Worm (Caenorhabditis elegans) whole organism, L2 larva: ENCODE data around the gene mfsd-13.2.

Experiments used
- C34F6.9 ChIP-seq: fragments of 150-350 bp; optimal IDR thresholded peaks from 2 replicates; lab custom pipeline; 2014; ENCODE audit warnings: missing biosample characterization, missing genetic modification characterization
- F13H6.1 ChIP-seq: sonication (generic microtip); optimal IDR thresholded peaks from 2 replicates; lab custom pipeline; 2016; ENCODE audit warnings: missing genetic modification characterization, missing compliant biosample characterization
- R02D3.7 ChIP-seq: fragments of 150-350 bp; optimal IDR thresholded peaks from 2 replicates; lab custom pipeline; 2014; ENCODE audit warnings: missing biosample characterization, missing genetic modification characterization
- aly-2 ChIP-seq: fragments of 150-350 bp; optimal IDR thresholded peaks from 2 replicates; lab custom pipeline; 2014; ENCODE audit warnings: missing biosample characterization, missing genetic modification characterization
- ama-1 ChIP-seq: fragments of 150-350 bp; optimal IDR thresholded peaks from 2 replicates; lab custom pipeline; 2018; ENCODE audit warnings: inconsistent platforms
- blmp-1 ChIP-seq: sonication (generic microtip); optimal IDR thresholded peaks from 2 replicates; lab custom pipeline; 2017; ENCODE audit warnings: missing genetic modification characterization, mild to moderate bottlenecking, missing compliant biosample characterization, antibody characterized with exemption, moderate library complexity; ENCODE audit not compliant: insufficient read depth
- ceh-16 ChIP-seq: fragments of 150-350 bp; optimal IDR thresholded peaks from 2 replicates; lab custom pipeline; 2014; ENCODE audit warnings: missing biosample characterization, missing genetic modification characterization
- ceh-82 ChIP-seq: fragments of 150-350 bp; optimal IDR thresholded peaks from 2 replicates; lab custom pipeline; 2014; ENCODE audit warnings: missing biosample characterization, missing genetic modification characterization
- crh-2 ChIP-seq: sonication (generic microtip); optimal IDR thresholded peaks from 2 replicates; lab custom pipeline; 2017; ENCODE audit warnings: missing biosample characterization, missing genetic modification characterization
- dmd-4 ChIP-seq: sonication (generic microtip); optimal IDR thresholded peaks from 2 replicates; lab custom pipeline; 2017; ENCODE audit warnings: missing biosample characterization, missing genetic modification characterization
- elt-1 ChIP-seq: fragments of 150-350 bp; optimal IDR thresholded peaks from 2 replicates; lab custom pipeline; 2014; ENCODE audit warnings: missing biosample characterization, missing genetic modification characterization
- elt-3 ChIP-seq: sonication (generic microtip); optimal IDR thresholded peaks from 2 replicates; lab custom pipeline; 2017; ENCODE audit warnings: missing biosample characterization, missing genetic modification characterization
- fos-1 ChIP-seq: fragments of 150-350 bp; optimal IDR thresholded peaks from 2 replicates; lab custom pipeline; 2014; ENCODE audit warnings: missing biosample characterization, missing genetic modification characterization
- gmeb-1 ChIP-seq: fragments of 150-350 bp; optimal IDR thresholded peaks from 2 replicates; lab custom pipeline; 2014; ENCODE audit warnings: missing biosample characterization, missing genetic modification characterization
- lin-11 ChIP-seq: fragments of 150-350 bp; sonication (generic microtip); optimal IDR thresholded peaks from 2 replicates; lab custom pipeline; 2014; ENCODE audit warnings: missing biosample characterization, missing genetic modification characterization, inconsistent platforms, mixed read lengths
- lsy-2 ChIP-seq, 2 experiments: fragments of 150-350 bp in 1 of 2; sonication (generic microtip) in 1 of 2; optimal IDR thresholded peaks; 2 replicates each; lab custom pipeline; 2014 to 2017; ENCODE audit warnings: missing biosample characterization in 2 of 2, missing genetic modification characterization in 2 of 2
- mab-5 ChIP-seq: fragments of 150-350 bp; optimal IDR thresholded peaks from 2 replicates; lab custom pipeline; 2014; ENCODE audit warnings: missing biosample characterization, missing genetic modification characterization
- mdl-1 ChIP-seq, 2 experiments: fragments of 150-350 bp in 1 of 2; sonication (generic microtip) in 1 of 2; optimal IDR thresholded peaks; 2 replicates each; lab custom pipeline; 2017; ENCODE audit warnings: missing biosample characterization in 2 of 2, missing genetic modification characterization in 2 of 2
- nhr-11 ChIP-seq: fragments of 150-350 bp; optimal IDR thresholded peaks from 2 replicates; lab custom pipeline; 2014; ENCODE audit warnings: missing biosample characterization, missing genetic modification characterization
- nhr-12 ChIP-seq: fragments of 150-350 bp; optimal IDR thresholded peaks from 2 replicates; lab custom pipeline; 2014; ENCODE audit warnings: missing biosample characterization, missing genetic modification characterization
- nhr-129 ChIP-seq: fragments of 150-350 bp; optimal IDR thresholded peaks from 2 replicates; lab custom pipeline; 2014; ENCODE audit warnings: missing biosample characterization, missing genetic modification characterization
- nhr-21 ChIP-seq: fragments of 150-350 bp; optimal IDR thresholded peaks from 2 replicates; lab custom pipeline; 2014; ENCODE audit warnings: missing biosample characterization, missing genetic modification characterization
- nhr-23 ChIP-seq: fragments of 150-350 bp; optimal IDR thresholded peaks from 2 replicates; lab custom pipeline; 2014; ENCODE audit warnings: missing biosample characterization, missing genetic modification reagents, missing genetic modification characterization
- nhr-237 ChIP-seq: fragments of 150-350 bp; optimal IDR thresholded peaks from 2 replicates; lab custom pipeline; 2014; ENCODE audit warnings: missing biosample characterization, missing genetic modification characterization
- nhr-77 ChIP-seq: fragments of 150-350 bp; optimal IDR thresholded peaks from 2 replicates; lab custom pipeline; 2014; ENCODE audit warnings: missing biosample characterization, missing genetic modification characterization
- peb-1 ChIP-seq: fragments of 150-350 bp; optimal IDR thresholded peaks from 2 replicates; lab custom pipeline; 2014; ENCODE audit warnings: missing biosample characterization, missing genetic modification characterization
- sem-4 ChIP-seq: fragments of 150-350 bp; optimal IDR thresholded peaks from 2 replicates; lab custom pipeline; 2014; ENCODE audit warnings: missing biosample characterization, missing genetic modification reagents, missing genetic modification characterization
- skn-1 ChIP-seq: sonication (generic microtip); optimal IDR thresholded peaks from 2 replicates; lab custom pipeline; 2017; ENCODE audit warnings: missing biosample characterization, missing genetic modification characterization
- sma-3 ChIP-seq: sonication (generic microtip); optimal IDR thresholded peaks from 2 replicates; lab custom pipeline; 2016; ENCODE audit warnings: missing genetic modification reagents, missing genetic modification characterization, missing compliant biosample characterization
- sma-9 ChIP-seq, 2 experiments: fragments of 150-350 bp in 1 of 2; sonication (generic microtip) in 1 of 2; optimal IDR thresholded peaks; 2 replicates each; lab custom pipeline; 2014 to 2016; ENCODE audit warnings: missing genetic modification characterization in 2 of 2, mild to moderate bottlenecking in 1 of 2, missing biosample characterization in 1 of 2, missing compliant biosample characterization in 1 of 2, missing genetic modification reagents in 1 of 2, moderate library complexity in 1 of 2
- snpc-4 ChIP-seq: fragments of 150-350 bp; optimal IDR thresholded peaks from 2 replicates; lab custom pipeline; 2014; ENCODE audit warnings: missing biosample characterization, missing genetic modification characterization
- unc-39 ChIP-seq: fragments of 150-350 bp; optimal IDR thresholded peaks from 2 replicates; lab custom pipeline; 2014; ENCODE audit warnings: missing biosample characterization, missing genetic modification characterization
- unc-55 ChIP-seq: fragments of 150-350 bp; sonication (generic microtip); optimal IDR thresholded peaks from 3 replicates; lab custom pipeline; 2014; ENCODE audit warnings: missing biosample characterization, missing genetic modification reagents, missing genetic modification characterization
- unc-62 ChIP-seq: fragments of 150-350 bp; optimal IDR thresholded peaks from 2 replicates; lab custom pipeline; 2014; ENCODE audit warnings: missing biosample characterization, missing genetic modification reagents, missing genetic modification characterization
- zag-1 ChIP-seq: fragments of 150-350 bp; optimal IDR thresholded peaks from 2 replicates; lab custom pipeline; 2014; ENCODE audit warnings: missing biosample characterization, missing genetic modification characterization
- ztf-1 ChIP-seq: fragments of 200-800 bp; sonication (Bioruptor generic); conservative IDR thresholded peaks from 2 replicates; pipeline ENCODE4 v1.3.6; 2022; ENCODE audit warnings: missing genetic modification characterization, missing compliant biosample characterization
- ztf-11 ChIP-seq: sonication (generic microtip); optimal IDR thresholded peaks from 2 replicates; lab custom pipeline; 2017; ENCODE audit warnings: missing biosample characterization, missing genetic modification characterization
- ztf-4 ChIP-seq: fragments of 150-350 bp; optimal IDR thresholded peaks from 2 replicates; lab custom pipeline; 2014; ENCODE audit warnings: missing biosample characterization, missing genetic modification characterization

Gene mfsd-13.2

DNA sequence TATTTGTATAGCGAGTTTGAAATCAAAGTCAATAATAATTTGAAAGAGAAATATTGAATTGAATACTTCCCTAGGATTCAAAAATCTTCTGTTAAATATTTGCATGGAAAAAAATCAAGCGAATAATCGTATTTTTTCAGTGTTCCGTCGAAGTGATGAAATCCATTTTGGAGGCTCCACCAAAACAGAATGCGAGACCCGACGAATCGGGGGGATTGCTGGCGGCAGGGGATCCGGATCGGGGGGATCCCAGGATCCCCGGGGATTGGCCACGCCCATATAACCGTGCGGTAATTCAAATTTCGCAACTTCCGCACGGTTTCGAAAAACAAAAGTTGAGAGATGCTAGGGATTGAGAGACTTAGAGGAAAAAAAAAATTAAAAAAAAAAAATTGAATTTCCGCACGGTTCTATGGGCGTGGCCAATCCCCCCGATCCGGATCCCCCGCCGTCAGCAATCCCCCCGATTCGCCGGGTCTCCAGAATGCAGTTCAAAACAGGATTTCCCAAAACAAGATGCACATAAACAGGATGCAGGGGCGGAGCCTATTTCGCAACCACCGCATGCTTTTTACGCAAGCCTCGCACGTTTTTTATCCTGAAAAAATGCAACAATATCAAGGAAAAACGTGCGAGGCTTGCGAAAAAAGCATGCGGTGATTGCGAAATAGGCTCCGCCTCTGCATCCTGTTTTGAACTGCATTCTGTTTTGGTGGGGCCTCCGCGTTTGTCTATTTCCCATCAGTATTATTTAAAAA, 42.8 kb downstream of the mfsd-13.2 start, which contains the start of gene F10E7.11:
Gene F10E7.11 (minus strand): TSS at position 232 of the 758 bp plus-strand sequence.
- no peak for TF ChIP-seq blmp-1
- no peak for TF ChIP-seq ztf-4 (tag; lab: Kevin White, UChicago)
- no peak for TF ChIP-seq gmeb-1 (tag; lab: Kevin White, UChicago)
- TF ChIP-seq mab-5 (tag; lab: Kevin White, UChicago), result no peak
- TF ChIP-seq nhr-129 (tag; lab: Kevin White, UChicago), result no peak
- TF ChIP-seq ztf-11 (tag; lab: Kevin White, UChicago), result no peak
- TF ChIP-seq ceh-16 (tag; lab: Kevin White, UChicago), result no peak
- TF ChIP-seq F13H6.1 (tag; lab: Kevin White, UChicago), result peak; percentile 8
- peak; percentile 20 for TF ChIP-seq C34F6.9
- peak in 1 of 2 experiments; percentile 55 for TF ChIP-seq lsy-2 (tag; optimal IDR thresholded peaks at IDR 0.05; lab: Kevin White, UChicago)
- no peak for TF ChIP-seq mdl-1 (tag; optimal IDR thresholded peaks at IDR 0.05; lab: Kevin White, UChicago)
- peak; percentile 69 for TF ChIP-seq unc-55
- TF ChIP-seq sma-3 (GFP tag; lab: Kevin White, UChicago), result no peak
- no peak for TF ChIP-seq fos-1
- TF ChIP-seq R02D3.7, result no peak
- TF ChIP-seq ceh-82, result no peak
- TF ChIP-seq sma-9 (GFP tag; optimal IDR thresholded peaks at IDR 0.05; lab: Kevin White, UChicago), result peak; percentile 82
- no peak for TF ChIP-seq sma-9 (tag; optimal IDR thresholded peaks at IDR 0.05; lab: Kevin White, UChicago)
- TF ChIP-seq aly-2, result no peak
- TF ChIP-seq snpc-4, result no peak

ce11 chrII:7121762-7122292, 43.8 kb downstream of the mfsd-13.2 start, which contains the start of gene F10E7.2:
F10E7.2 (plus strand) TSS chrII:7122242.
- no peak for TF ChIP-seq nhr-11
- TF ChIP-seq peb-1 (tag; lab: Kevin White, UChicago), result no peak
- no peak for TF ChIP-seq snpc-4
- TF ChIP-seq unc-39 (tag; lab: Kevin White, UChicago), result no peak
- no peak for TF ChIP-seq gmeb-1 (tag; lab: Kevin White, UChicago)
- TF ChIP-seq ztf-1, result no peak
- TF ChIP-seq ama-1, result no peak
- TF ChIP-seq mdl-1 (tag; optimal IDR thresholded peaks at IDR 0.05; lab: Kevin White, UChicago), result no peak
- TF ChIP-seq sem-4 (tag; lab: Kevin White, UChicago), result no peak
- no peak for TF ChIP-seq lin-11 (tag; lab: Kevin White, UChicago)
- no peak for TF ChIP-seq nhr-237
- TF ChIP-seq nhr-77 (tag; lab: Kevin White, UChicago), result no peak
- TF ChIP-seq nhr-21 (tag; lab: Kevin White, UChicago), result no peak
- no peak for TF ChIP-seq aly-2
- TF ChIP-seq sma-9 (GFP tag; optimal IDR thresholded peaks at IDR 0.05; lab: Kevin White, UChicago), result no peak
- TF ChIP-seq sma-9 (tag; optimal IDR thresholded peaks at IDR 0.05; lab: Kevin White, UChicago), result no peak
- TF ChIP-seq elt-3 (tag; lab: Kevin White, UChicago), result no peak
- TF ChIP-seq zag-1 (tag; lab: Kevin White, UChicago), result no peak
- TF ChIP-seq nhr-12 (tag; lab: Kevin White, UChicago), result no peak
- TF ChIP-seq mab-5 (tag; lab: Kevin White, UChicago), result no peak
- TF ChIP-seq dmd-4 (tag; lab: Kevin White, UChicago), result no peak

DNA sequence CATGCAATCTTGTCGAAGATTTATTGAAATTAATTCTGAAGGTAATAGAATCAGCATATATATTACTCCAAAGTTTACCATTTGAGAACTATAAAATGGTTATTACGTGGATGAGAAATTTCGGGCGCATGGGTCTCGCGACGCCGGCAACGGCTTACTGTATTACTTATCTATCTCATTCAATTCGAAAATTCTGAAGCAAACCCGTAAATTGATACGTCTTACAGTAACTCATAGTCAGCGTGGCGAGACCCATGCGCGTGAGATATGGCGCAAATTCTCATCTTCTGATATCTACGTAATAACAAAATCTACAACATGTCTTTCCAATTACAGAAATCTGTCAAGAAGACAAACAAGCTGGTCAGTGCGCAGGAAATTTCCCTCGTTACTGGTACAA, 46.1 kb downstream of the mfsd-13.2 start:
- no peak for TF ChIP-seq elt-3 (tag; lab: Kevin White, UChicago)
- no peak for TF ChIP-seq nhr-77 (tag; lab: Kevin White, UChicago)
- no peak for TF ChIP-seq peb-1 (tag; lab: Kevin White, UChicago)
- no peak for TF ChIP-seq nhr-23 (tag; lab: Kevin White, UChicago)
- no peak for TF ChIP-seq crh-2 (tag; lab: Kevin White, UChicago)
- no peak for TF ChIP-seq unc-62 (GFP tag; lab: Kevin White, UChicago)
- TF ChIP-seq dmd-4 (tag; lab: Kevin White, UChicago), result no peak
- no peak for TF ChIP-seq lsy-2 (tag; optimal IDR thresholded peaks at IDR 0.05; lab: Kevin White, UChicago)
- TF ChIP-seq elt-1 (tag; lab: Kevin White, UChicago), result no peak
- TF ChIP-seq mab-5 (tag; lab: Kevin White, UChicago), result no peak
- TF ChIP-seq ztf-1, result no peak
- no peak for TF ChIP-seq aly-2
- TF ChIP-seq gmeb-1 (tag; lab: Kevin White, UChicago), result no peak
- TF ChIP-seq ceh-16 (tag; lab: Kevin White, UChicago), result no peak
- no peak for TF ChIP-seq sem-4 (tag; lab: Kevin White, UChicago)
- no peak for TF ChIP-seq C34F6.9
- TF ChIP-seq skn-1 (tag; lab: Kevin White, UChicago), result no peak
- no peak for TF ChIP-seq zag-1 (tag; lab: Kevin White, UChicago)
- TF ChIP-seq nhr-129 (tag; lab: Kevin White, UChicago), result no peak
